Fruit fly (Drosophila melanogaster) whole organism, pupa: Measurements from ENCODE around the gene CG46508.
"Not testable (repeated sequence)": the region's sequence is repeated elsewhere in the genome, so short reads cannot be mapped to it uniquely, and the experiment has no call there.

Experiments
- CG10348 ChIP-seq: fragments of 200-800 bp; sonication (Bioruptor generic); IDR thresholded peaks from 2 replicates; pipeline ENCODE4 v1.3.6; 2022; ENCODE audit warnings: missing biosample characterization, missing genetic modification characterization
- CG14655 ChIP-seq: fragments of 200-800 bp; sonication (Bioruptor generic); optimal IDR thresholded peaks from 3 replicates; lab custom pipeline; 2017; ENCODE audit warnings: mild to moderate bottlenecking, missing biosample characterization, missing genetic modification reagents, missing genetic modification characterization
- CG15710 ChIP-seq: fragments of 200-800 bp; sonication (Bioruptor generic); optimal IDR thresholded peaks from 2 replicates; lab custom pipeline; 2018; ENCODE audit warnings: missing biosample characterization, mild to moderate bottlenecking, missing genetic modification characterization, moderate library complexity
- CG17806 ChIP-seq: fragments of 200-800 bp; sonication (Bioruptor generic); optimal IDR thresholded peaks from 2 replicates; lab custom pipeline; 2018; ENCODE audit warnings: missing biosample characterization, mild to moderate bottlenecking, missing genetic modification characterization, moderate library complexity
- CG32121 ChIP-seq: fragments of 200-800 bp; sonication (Bioruptor generic); IDR thresholded peaks from 2 replicates; pipeline ENCODE4 v1.3.6; 2022; ENCODE audit warnings: missing biosample characterization, missing genetic modification characterization
- CG34367 ChIP-seq: fragments of 200-800 bp; sonication (Bioruptor generic); optimal IDR thresholded peaks from 2 replicates; lab custom pipeline; 2018; ENCODE audit warnings: missing biosample characterization, mild to moderate bottlenecking, missing genetic modification characterization
- CG4496 ChIP-seq: fragments of 200-800 bp; sonication (Bioruptor generic); IDR thresholded peaks from 3 replicates; pipeline ENCODE4 v1.3.6; 2022; ENCODE audit warnings: missing biosample characterization, missing genetic modification characterization
- CG8159 ChIP-seq: fragments of 200-800 bp; sonication (Bioruptor generic); optimal IDR thresholded peaks from 3 replicates; lab custom pipeline; 2018; ENCODE audit warnings: missing biosample characterization, mild to moderate bottlenecking, missing genetic modification characterization, moderate library complexity
- CG8301 ChIP-seq: fragments of 200-800 bp; sonication (Bioruptor generic); optimal IDR thresholded peaks from 2 replicates; lab custom pipeline; 2018; ENCODE audit warnings: missing biosample characterization, mild to moderate bottlenecking, missing genetic modification characterization
- D1 ChIP-seq: fragments of 200-800 bp; sonication (Bioruptor generic); optimal IDR thresholded peaks from 2 replicates; lab custom pipeline; 2018; ENCODE audit warnings: missing biosample characterization, mild to moderate bottlenecking, missing genetic modification characterization, moderate library complexity
- Ets98B ChIP-seq: fragments of 200-800 bp; sonication (Bioruptor generic); IDR thresholded peaks from 2 replicates; pipeline ENCODE4 v1.3.6; 2022; ENCODE audit warnings: missing biosample characterization, missing genetic modification characterization
- Pif1B ChIP-seq: fragments of 200-800 bp; sonication (Bioruptor generic); optimal IDR thresholded peaks from 3 replicates; lab custom pipeline; 2016; ENCODE audit warnings: missing biosample characterization, missing genetic modification characterization
- Snoo ChIP-seq: fragments of 200-800 bp; sonication (Bioruptor generic); optimal IDR thresholded peaks from 3 replicates; lab custom pipeline; 2017; ENCODE audit warnings: missing biosample characterization, mild to moderate bottlenecking, missing genetic modification characterization, inconsistent platforms
- fd96Ca ChIP-seq: fragments of 200-800 bp; sonication (Bioruptor generic); IDR thresholded peaks from 3 replicates; pipeline ENCODE4 v1.3.6; 2022; ENCODE audit warnings: missing biosample characterization, missing genetic modification characterization
- gl ChIP-seq: fragments of 200-800 bp; sonication (Bioruptor generic); optimal IDR thresholded peaks from 2 replicates; lab custom pipeline; 2018; ENCODE audit warnings: missing biosample characterization, mild to moderate bottlenecking, missing genetic modification characterization
- rn ChIP-seq: fragments of 200-800 bp; sonication (Bioruptor generic); IDR thresholded peaks from 2 replicates; pipeline ENCODE4 v1.3.6; 2022; ENCODE audit warnings: missing biosample characterization, missing genetic modification characterization

Gene CG46508

dm6 chrX:22167355-22167754 is at the start of gene CG46508:
Gene CG46508, plus strand, starts transcription at chrX:22167655.
- TF ChIP-seq rn; Ets98B (GFP tag; lab: Robert Waterston, UW); CG8159 (tag; lab: Kevin White, UChicago): not testable (repeated sequence)

- TF ChIP-seq CG17806 (tag; lab: Kevin White, UChicago); D1 (tag; lab: Kevin White, UChicago); CG4496: not testable (repeated sequence)
These were observed 24.7 kb upstream of the CG46508 start, which contains the start of gene CG40813 for dm6 chrX:22142758-22143157. Gene CG40813, plus strand, starts transcription at chrX:22143058.

- TF ChIP-seq CG14655; CG32121 (GFP tag; lab: Robert Waterston, UW); CG8159 (tag; lab: Kevin White, UChicago): not testable (repeated sequence)
These were observed 20.0 kb upstream of the CG46508 start, which contains the start of gene CG46504 for dm6 chrX:22147489-22147888. Gene CG46504, plus strand, starts transcription at chrX:22147789.

- TF ChIP-seq rn; fd96Ca (GFP tag; lab: Robert Waterston, UW); Snoo (tag; lab: Kevin White, UChicago): not testable (repeated sequence)
- TF ChIP-seq, all 21 proteins: peak for 0; not testable (repeated sequence) for 21
These were observed 14.9 kb upstream of the CG46508 start, which contains the start of gene CG46505 for dm6 chrX:22152542-22152941. Gene CG46505, plus strand, starts transcription at chrX:22152842.

- not testable (repeated sequence) for TF ChIP-seq CG34367 (tag; lab: Kevin White, UChicago); Pif1B; CG14655
These were observed 9.9 kb upstream of the CG46508 start, which contains the start of gene CG46506 for dm6 chrX:22157587-22157986. Gene CG46506, plus strand, starts transcription at chrX:22157887.

dm6 chrX:22162623-22163022 is 4.8 kb upstream of the CG46508 start, which contains the start of gene CG46507:
Gene CG46507, plus strand, starts transcription at chrX:22162923.
- not testable (repeated sequence) for TF ChIP-seq CG34367 (tag; lab: Kevin White, UChicago); CG15710 (tag; lab: Kevin White, UChicago); CG8301

- TF ChIP-seq CG17806 (tag; lab: Kevin White, UChicago); fd96Ca (GFP tag; lab: Robert Waterston, UW); CG4496: not testable (repeated sequence)
These were observed 4.9 kb downstream of the CG46508 start, which contains the start of gene CG46509 for dm6 chrX:22172341-22172740. Gene CG46509, plus strand, starts transcription at chrX:22172641.

- not testable (repeated sequence) for TF ChIP-seq CG15710 (tag; lab: Kevin White, UChicago); rn; fd96Ca (GFP tag; lab: Robert Waterston, UW)
These were observed 9.8 kb downstream of the CG46508 start, which contains the start of gene CG46510 for dm6 chrX:22177205-22177604. Gene CG46510, plus strand, starts transcription at chrX:22177505.

- TF ChIP-seq gl (tag; lab: Kevin White, UChicago); CG10348; CG32121 (GFP tag; lab: Robert Waterston, UW): not testable (repeated sequence)
These were observed 14.7 kb downstream of the CG46508 start, which contains the start of gene CG46511 for dm6 chrX:22182193-22182592. Gene CG46511, plus strand, starts transcription at chrX:22182493.

dm6 chrX:22187070-22187469 is 19.6 kb downstream of the CG46508 start, which contains the start of gene CG46512:
Gene CG46512, plus strand, starts transcription at chrX:22187370.
- not testable (repeated sequence) for TF ChIP-seq Pif1B; CG14655; Snoo (tag; lab: Kevin White, UChicago)

dm6 chrX:22191973-22192372 is 24.5 kb downstream of the CG46508 start, which contains the start of gene CG46513:
Gene CG46513, plus strand, starts transcription at chrX:22192273.
- TF ChIP-seq Snoo, CG17806, CG8159 (tag; lab: Kevin White, UChicago): not testable (repeated sequence)
